Fruit fly (Drosophila melanogaster): Measurements from ENCODE around the gene CG13731.
A peak's percentile ranks its signal among the peaks of the same experiment; 100 is the strongest.

The CG13731 gene

dm6 chr3L:17425132-17425713, 36.5 kb upstream of the CG13731 start, which contains the start of the genes Sec3 and COX7B (continued):
- peak; percentile 87 for TF ChIP-seq Opbp (GFP tag; IDR thresholded peaks at IDR 0.05; ENCODE audit: partially characterized antibody)
- TF ChIP-seq klu (GFP tag; IDR thresholded peaks at IDR 0.05), result peak; percentile 17; the same call in 1 of the 2 replicates
- peak; percentile 58 for TF ChIP-seq pum (GFP tag; optimal IDR thresholded peaks at IDR 0.05)
- TF ChIP-seq Mad (GFP tag; optimal IDR thresholded peaks at IDR 0.05), result peak; percentile 52
- peak; percentile 72 for TF ChIP-seq ftz-f1 (GFP tag; optimal IDR thresholded peaks at IDR 0.05)
- peak; percentile 91 for TF ChIP-seq YL-1 (GFP tag; optimal IDR thresholded peaks at IDR 0.05)
- no peak for TF ChIP-seq Hr39 (optimal IDR thresholded peaks at IDR 0.05)
- peak; percentile 75 for TF ChIP-seq CG12659 (GFP tag; optimal IDR thresholded peaks at IDR 0.05)
- peak; percentile 63 for TF ChIP-seq CG18599 (GFP tag; optimal IDR thresholded peaks at IDR 0.05)
- peak; percentile 64 to 73 for TF ChIP-seq Hr51 (GFP tag; optimal IDR thresholded peaks at IDR 0.05)
- TF ChIP-seq mld (GFP tag; IDR thresholded peaks at IDR 0.05; ENCODE audit: partially characterized antibody), result peak; percentile 77; the same call in 2 of the 3 replicates
- TF ChIP-seq CG17385 (GFP tag; optimal IDR thresholded peaks at IDR 0.05), result peak; percentile 47
- peak; percentile 77 for TF ChIP-seq Sin3A (optimal IDR thresholded peaks at IDR 0.05)
- peak; percentile 95 for TF ChIP-seq CG16813 (GFP tag; IDR thresholded peaks at IDR 0.05; ENCODE audit: partially characterized antibody)
- no peak for TF ChIP-seq Poxn (GFP tag; IDR thresholded peaks at IDR 0.05)
- no peak for TF ChIP-seq eyg (GFP tag; optimal IDR thresholded peaks at IDR 0.05)
- no peak for TF ChIP-seq CG11504 (tag; optimal IDR thresholded peaks at IDR 0.05)
- peak; percentile 60 for TF ChIP-seq D19A (tag; optimal IDR thresholded peaks at IDR 0.05)
- TF ChIP-seq CG32532 (GFP tag; IDR thresholded peaks at IDR 0.05), result peak; percentile 71
- TF ChIP-seq CG12219 (GFP tag; optimal IDR thresholded peaks at IDR 0.05), result peak; percentile 8
- TF ChIP-seq CG4424 (GFP tag; optimal IDR thresholded peaks at IDR 0.05), result peak; percentile 70
- TF ChIP-seq fd102C (GFP tag; optimal IDR thresholded peaks at IDR 0.05), result no peak
- peak; percentile 80 for TF ChIP-seq Xrp1 (GFP tag; IDR thresholded peaks at IDR 0.05)
- TF ChIP-seq Hmx (GFP tag; optimal IDR thresholded peaks at IDR 0.05), result peak; percentile 47
- TF ChIP-seq CG11398 (GFP tag; optimal IDR thresholded peaks at IDR 0.05), result no peak
- TF ChIP-seq Ssrp (tag; optimal IDR thresholded peaks at IDR 0.05), result peak; percentile 51
- TF ChIP-seq luna (GFP tag; optimal IDR thresholded peaks at IDR 0.05), result no peak
- peak; percentile 71 for TF ChIP-seq NFAT (GFP tag; IDR thresholded peaks at IDR 0.05)
- TF ChIP-seq sna (GFP tag; IDR thresholded peaks at IDR 0.05; ENCODE audit: partially characterized antibody), result peak; percentile 91
- TF ChIP-seq nerfin-2 (GFP tag; IDR thresholded peaks at IDR 0.05; ENCODE audit: partially characterized antibody), result peak; percentile 79
- TF ChIP-seq chif (GFP tag; optimal IDR thresholded peaks at IDR 0.05), result peak; percentile 58 to 64
- TF ChIP-seq Fer3 (tag; optimal IDR thresholded peaks at IDR 0.05), result peak; percentile 66
- peak; percentile 49 for TF ChIP-seq CG18764 (GFP tag; optimal IDR thresholded peaks at IDR 0.05)
- TF ChIP-seq Spps (tag; optimal IDR thresholded peaks at IDR 0.05), result peak; percentile 25
- TF ChIP-seq CG34376 (GFP tag; optimal IDR thresholded peaks at IDR 0.05), result peak; percentile 78
- TF ChIP-seq sr (GFP tag; IDR thresholded peaks at IDR 0.05), result peak; percentile 59; the same call in 1 of the 3 replicates
- TF ChIP-seq Gsc (GFP tag; IDR thresholded peaks at IDR 0.05), result no peak
- TF ChIP-seq CG13894 (tag; optimal IDR thresholded peaks at IDR 0.05), result peak; percentile 65
- TF ChIP-seq Dll (GFP tag; IDR thresholded peaks at IDR 0.05; ENCODE audit: partially characterized antibody), result peak; percentile 97
- TF ChIP-seq CG10654 (GFP tag; optimal IDR thresholded peaks at IDR 0.05), result peak; percentile 43
- peak; percentile 9 for TF ChIP-seq slp2 (GFP tag; optimal IDR thresholded peaks at IDR 0.05)
- no peak for TF ChIP-seq CG10565 (GFP tag; optimal IDR thresholded peaks at IDR 0.05)
- no peak for TF ChIP-seq danr (GFP tag; IDR thresholded peaks at IDR 0.05)
- no peak for TF ChIP-seq Dfd (GFP tag; optimal IDR thresholded peaks at IDR 0.05)
- peak; percentile 58 for TF ChIP-seq exex (tag; optimal IDR thresholded peaks at IDR 0.05)
- TF ChIP-seq HHEX (GFP tag; optimal IDR thresholded peaks at IDR 0.05), result peak; percentile 21
- peak; percentile 66 for TF ChIP-seq Atf3 (GFP tag; optimal IDR thresholded peaks at IDR 0.05)
- no peak for TF ChIP-seq sisA (GFP tag; IDR thresholded peaks at IDR 0.05)
- no peak for TF ChIP-seq ase (GFP tag; IDR thresholded peaks at IDR 0.05)
- peak; percentile 46 for TF ChIP-seq Bdp1 (GFP tag; optimal IDR thresholded peaks at IDR 0.05)
